Worm (Caenorhabditis elegans): ENCODE measurements around the gene F26G1.2.

The F26G1.2 gene

DNA sequence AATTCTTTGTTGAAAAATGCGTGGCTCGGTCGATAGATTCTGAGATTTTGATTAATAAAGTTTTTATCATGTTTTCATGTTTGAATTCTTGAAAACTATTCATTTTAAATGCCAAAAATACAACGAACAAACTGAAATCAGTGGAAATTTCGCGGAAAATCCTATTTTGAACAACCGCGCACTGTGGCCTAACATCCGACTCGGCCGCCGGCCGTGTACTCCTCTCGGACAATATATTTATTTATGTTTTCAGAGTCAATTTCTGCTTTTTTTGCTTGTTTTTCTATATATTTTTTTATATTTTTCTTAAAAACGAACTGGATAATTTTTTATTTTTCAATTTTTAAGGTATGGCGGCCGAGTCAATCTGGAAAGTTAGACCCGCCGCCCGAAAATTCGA, 28.4 kb downstream of the F26G1.2 start, which contains the start of gene F26G1.1 (continued):
- TF ChIP-seq elt-4 (tag; optimal IDR thresholded peaks at IDR 0.05) (no peak), sox-4 (tag; optimal IDR thresholded peaks at IDR 0.05) (no peak), dmd-4 (tag; optimal IDR thresholded peaks at IDR 0.05; ENCODE audit: borderline replicate concordance) (no peak), che-1 (tag; optimal IDR thresholded peaks at IDR 0.05) (peak; percentile 28), hlh-6 (tag; optimal IDR thresholded peaks at IDR 0.05) (no peak), ceh-14 (tag; optimal IDR thresholded peaks at IDR 0.05) (peak; percentile 83), ama-1 (optimal IDR thresholded peaks at IDR 0.05) (no peak), eyg-1 (tag; optimal IDR thresholded peaks at IDR 0.05) (no peak), ceh-18 (tag; optimal IDR thresholded peaks at IDR 0.05) (no peak), C08G9.2 (tag; optimal IDR thresholded peaks at IDR 0.05) (peak; percentile 93), fkh-6 (tag; optimal IDR thresholded peaks at IDR 0.05) (peak; percentile 14), ceh-2 (tag; optimal IDR thresholded peaks at IDR 0.05) (peak; percentile 90), ceh-6 (GFP tag; optimal IDR thresholded peaks at IDR 0.05) (no peak), pax-1 (tag; optimal IDR thresholded peaks at IDR 0.05) (no peak), hlh-8 (tag; optimal IDR thresholded peaks at IDR 0.05) (peak; percentile 90), pha-2 (tag; optimal IDR thresholded peaks at IDR 0.05) (peak; percentile 39), Y22D7AL.16 (tag; optimal IDR thresholded peaks at IDR 0.05) (no peak), unc-55 (GFP tag; optimal IDR thresholded peaks at IDR 0.05) (no peak), fax-1 (tag; optimal IDR thresholded peaks at IDR 0.05) (peak; percentile 57), tbx-2 (tag; optimal IDR thresholded peaks at IDR 0.05) (peak; percentile 92), ahr-1 (tag; optimal IDR thresholded peaks at IDR 0.05) (peak; percentile 73), nhr-11 (tag; optimal IDR thresholded peaks at IDR 0.05) (no peak), ref-2 (tag; optimal IDR thresholded peaks at IDR 0.05) (peak; percentile 72), pat-9 (tag; optimal IDR thresholded peaks at IDR 0.05) (no peak), sdc-2 (tag; optimal IDR thresholded peaks at IDR 0.05) (peak; percentile 48), ceh-34 (tag; optimal IDR thresholded peaks at IDR 0.05) (peak; percentile 29), ets-4 (tag; optimal IDR thresholded peaks at IDR 0.05) (peak; percentile 94), ttx-3 (tag; optimal IDR thresholded peaks at IDR 0.05) (peak; percentile 58)

DNA sequence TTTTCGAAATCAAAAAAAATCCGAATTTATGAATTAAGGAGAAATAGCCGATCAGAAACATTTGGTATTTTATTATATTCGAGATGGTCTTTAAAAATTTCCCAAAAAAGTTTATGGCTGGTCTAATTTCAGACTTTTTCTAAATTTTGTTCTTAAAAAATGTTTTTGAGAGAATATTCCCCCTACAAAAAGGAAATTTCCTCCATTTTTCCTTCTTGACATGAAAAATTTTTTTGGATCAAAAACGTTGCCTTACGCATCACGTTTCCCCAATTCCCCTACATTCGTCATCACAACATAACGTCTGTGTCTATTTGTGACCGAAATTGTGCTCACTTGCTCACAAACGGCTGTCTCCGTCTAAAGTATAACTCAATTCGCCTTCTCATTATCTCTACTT, 30.4 kb downstream of the F26G1.2 start:
- TF ChIP-seq ttx-3 (tag; optimal IDR thresholded peaks at IDR 0.05) (no peak), fkh-10 (GFP tag; optimal IDR thresholded peaks at IDR 0.05) (no peak)

ce11 chrII:4795461-4795860, 32.6 kb downstream of the F26G1.2 start, which contains the start of gene C33F10.4:
TSS of gene C33F10.4 (plus strand) at chrII:4795761.
- no peak for TF ChIP-seq fkh-10 (GFP tag; optimal IDR thresholded peaks at IDR 0.05)

DNA sequence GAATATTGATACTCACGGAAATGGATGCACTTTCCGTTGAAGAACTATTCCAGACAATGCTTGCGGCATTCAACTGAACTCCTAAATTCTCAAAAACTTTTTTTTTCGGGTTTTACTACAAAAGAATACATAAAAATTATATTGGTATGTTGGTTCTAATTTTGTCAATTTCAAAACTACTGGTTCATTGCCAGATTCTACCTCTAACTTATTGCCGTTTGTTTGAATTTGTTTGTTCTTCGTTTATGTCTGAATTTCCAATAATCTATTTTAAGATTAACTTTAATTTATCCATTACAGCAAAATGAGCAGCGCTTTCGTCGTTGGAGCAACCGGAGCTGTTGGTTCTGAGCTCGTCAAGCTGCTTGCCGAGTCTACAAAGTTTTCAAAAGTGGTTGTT, 34.2 kb downstream of the F26G1.2 start, which contains the start of gene C33F10.14:
Gene C33F10.14, plus strand, starts transcription at position 301 of the 400 bp plus-strand sequence.
- no peak for TF ChIP-seq mec-3 (tag; optimal IDR thresholded peaks at IDR 0.05; ENCODE audit: borderline replicate concordance)
- no peak for TF ChIP-seq Y22D7AL.16 (tag; optimal IDR thresholded peaks at IDR 0.05)
- TF ChIP-seq ceh-6 (GFP tag; optimal IDR thresholded peaks at IDR 0.05), result no peak
- TF ChIP-seq ceh-22 (tag; optimal IDR thresholded peaks at IDR 0.05), result no peak
- TF ChIP-seq rnt-1 (tag; optimal IDR thresholded peaks at IDR 0.05), result no peak
- no peak for TF ChIP-seq npax-4 (tag; optimal IDR thresholded peaks at IDR 0.05)
- no peak for TF ChIP-seq ceh-48 (tag; optimal IDR thresholded peaks at IDR 0.05)
- no peak for TF ChIP-seq lim-6 (tag; optimal IDR thresholded peaks at IDR 0.05)
- no peak for TF ChIP-seq pat-9 (tag; optimal IDR thresholded peaks at IDR 0.05)
- TF ChIP-seq ceh-14 (tag; optimal IDR thresholded peaks at IDR 0.05), result no peak
- TF ChIP-seq hlh-8 (tag; optimal IDR thresholded peaks at IDR 0.05), result no peak
- TF ChIP-seq K09A11.1 (tag; optimal IDR thresholded peaks at IDR 0.05; ENCODE audit: insufficient read depth), result no peak
- no peak for TF ChIP-seq ceh-30 (tag; optimal IDR thresholded peaks at IDR 0.05)
- no peak for TF ChIP-seq ahr-1 (tag; optimal IDR thresholded peaks at IDR 0.05)
- TF ChIP-seq dmd-4 (tag; optimal IDR thresholded peaks at IDR 0.05; ENCODE audit: borderline replicate concordance), result no peak
